Worm (Caenorhabditis elegans) whole organism, L1 larva: ENCODE data around the gene abcx-1.

Experiments
- Y116A8C.19 ChIP-seq: sonication (generic microtip); optimal IDR thresholded peaks from 2 replicates; lab custom pipeline; 2016; ENCODE audit warnings: missing compliant biosample characterization, missing genetic modification characterization, borderline replicate concordance
- ama-1 ChIP-seq: fragments of 150-350 bp; optimal IDR thresholded peaks from 2 replicates; lab custom pipeline; 2014
- blmp-1 ChIP-seq: fragments of 150-350 bp; optimal IDR thresholded peaks from 2 replicates; lab custom pipeline; 2014; ENCODE audit warnings: missing biosample characterization, missing genetic modification characterization
- ceh-88 ChIP-seq: fragments of 200-800 bp; sonication (Bioruptor generic); IDR thresholded peaks from 2 replicates; pipeline ENCODE4 v1.3.6; 2022; ENCODE audit warnings: missing genetic modification characterization, missing compliant biosample characterization
- dsc-1 ChIP-seq: sonication (generic microtip); optimal IDR thresholded peaks from 2 replicates; lab custom pipeline; 2016; ENCODE audit warnings: mild to moderate bottlenecking, missing genetic modification characterization, missing compliant biosample characterization
- efl-3 ChIP-seq: fragments of 200-800 bp; sonication (Bioruptor generic); optimal IDR thresholded peaks from 2 replicates; lab custom pipeline; 2018; ENCODE audit warnings: mild to moderate bottlenecking, missing genetic modification characterization, missing compliant biosample characterization
- egl-13 ChIP-seq: sonication (generic microtip); optimal IDR thresholded peaks from 2 replicates; lab custom pipeline; 2016; ENCODE audit warnings: missing genotype, missing genetic modification reagents, missing genetic modification characterization, missing compliant biosample characterization
- elt-2 ChIP-seq: sonication (generic microtip); optimal IDR thresholded peaks from 2 replicates; lab custom pipeline; 2016; ENCODE audit warnings: missing genetic modification characterization, mild to moderate bottlenecking, inconsistent platforms, missing compliant biosample characterization, missing genetic modification reagents
- fkh-10 ChIP-seq: sonication (generic microtip); optimal IDR thresholded peaks from 2 replicates; lab custom pipeline; 2017; ENCODE audit warnings: missing biosample characterization, missing genetic modification reagents, missing genetic modification characterization
- fkh-4 ChIP-seq: sonication (generic microtip); optimal IDR thresholded peaks from 2 replicates; lab custom pipeline; 2016; ENCODE audit warnings: missing compliant biosample characterization, missing genetic modification characterization, borderline replicate concordance
- fkh-8 ChIP-seq: sonication (generic microtip); optimal IDR thresholded peaks from 2 replicates; lab custom pipeline; 2016; ENCODE audit warnings: mild to moderate bottlenecking, missing genetic modification characterization, missing compliant biosample characterization
- fos-1 ChIP-seq: fragments of 150-350 bp; optimal IDR thresholded peaks from 2 replicates; lab custom pipeline; 2014; ENCODE audit warnings: missing biosample characterization, missing genetic modification characterization
- hpl-2 ChIP-seq: fragments of 150-350 bp; optimal IDR thresholded peaks from 2 replicates; lab custom pipeline; 2014; ENCODE audit warnings: missing biosample characterization, missing genetic modification reagents, missing genetic modification characterization
- irx-1 ChIP-seq: sonication (generic microtip); optimal IDR thresholded peaks from 2 replicates; lab custom pipeline; 2016; ENCODE audit warnings: missing genetic modification characterization, missing compliant biosample characterization
- jun-1 ChIP-seq: fragments of 150-350 bp; optimal IDR thresholded peaks from 2 replicates; lab custom pipeline; 2014; ENCODE audit warnings: missing biosample characterization, missing genetic modification reagents, missing genetic modification characterization
- lin-13 ChIP-seq: fragments of 150-350 bp; optimal IDR thresholded peaks from 2 replicates; lab custom pipeline; 2014; ENCODE audit warnings: missing biosample characterization, missing genetic modification reagents, missing genetic modification characterization
- lin-14 ChIP-seq: fragments of 200-800 bp; sonication (Bioruptor generic); optimal IDR thresholded peaks from 2 replicates; lab custom pipeline; 2018; ENCODE audit warnings: mild to moderate bottlenecking, missing genetic modification characterization, moderate library complexity, missing compliant biosample characterization
- lsy-2 ChIP-seq, 2 experiments: fragments of 150-350 bp; optimal IDR thresholded peaks; 2 replicates each; lab custom pipeline; 2014; ENCODE audit warnings: missing biosample characterization in 2 of 2, missing genetic modification characterization in 2 of 2
- mab-9 ChIP-seq: fragments of 200-800 bp; sonication (Bioruptor generic); IDR thresholded peaks from 2 replicates; pipeline ENCODE4 v1.3.6; 2022; ENCODE audit warnings: missing genetic modification reagents, missing genetic modification characterization, missing compliant biosample characterization
- mdl-1 ChIP-seq, 2 experiments: fragments of 150-350 bp; optimal IDR thresholded peaks; 2 replicates each; lab custom pipeline; 2014 to 2017; ENCODE audit warnings: missing biosample characterization in 2 of 2, missing genetic modification characterization in 2 of 2, inconsistent platforms in 1 of 2
- nhr-237 ChIP-seq: fragments of 150-350 bp; optimal IDR thresholded peaks from 2 replicates; lab custom pipeline; 2014; ENCODE audit warnings: missing biosample characterization, missing genetic modification characterization
- nhr-71 ChIP-seq: sonication (generic microtip); optimal IDR thresholded peaks from 2 replicates; lab custom pipeline; 2016; ENCODE audit warnings: mild to moderate bottlenecking, missing genetic modification characterization, moderate library complexity, missing compliant biosample characterization
- nhr-76 ChIP-seq: sonication (generic microtip); optimal IDR thresholded peaks from 2 replicates; lab custom pipeline; 2017; ENCODE audit warnings: missing biosample characterization, missing genetic modification characterization
- nhr-84 ChIP-seq: sonication (generic microtip); optimal IDR thresholded peaks from 2 replicates; lab custom pipeline; 2017; ENCODE audit warnings: missing biosample characterization, missing genetic modification characterization
- nhr-85 ChIP-seq: sonication (generic microtip); peaks from one replicate; lab custom pipeline; 2016; ENCODE audit warnings: missing genetic modification characterization, inconsistent platforms, missing compliant biosample characterization
- pag-3 ChIP-seq: sonication (generic microtip); optimal IDR thresholded peaks from 2 replicates; lab custom pipeline; 2017; ENCODE audit warnings: missing genetic modification characterization, mild to moderate bottlenecking, missing compliant biosample characterization, antibody characterized with exemption, borderline replicate concordance; ENCODE audit not compliant: insufficient read depth
- rnt-1 ChIP-seq: sonication (generic microtip); optimal IDR thresholded peaks from 2 replicates; lab custom pipeline; 2016; ENCODE audit warnings: mild to moderate bottlenecking, missing genetic modification characterization, moderate library complexity, missing compliant biosample characterization
- skn-1 ChIP-seq: fragments of 150-350 bp; optimal IDR thresholded peaks from 2 replicates; lab custom pipeline; 2014; ENCODE audit warnings: missing biosample characterization, missing genetic modification characterization
- snpc-4 ChIP-seq: fragments of 150-350 bp; optimal IDR thresholded peaks from 2 replicates; lab custom pipeline; 2014; ENCODE audit warnings: missing biosample characterization, missing genetic modification characterization
- tbx-2 ChIP-seq: sonication (generic microtip); optimal IDR thresholded peaks from 2 replicates; lab custom pipeline; 2016; ENCODE audit warnings: missing genetic modification characterization, missing compliant biosample characterization
- unc-62 ChIP-seq: fragments of 150-350 bp; optimal IDR thresholded peaks from 2 replicates; lab custom pipeline; 2014; ENCODE audit warnings: missing biosample characterization, missing genetic modification reagents, missing genetic modification characterization
- unc-86 ChIP-seq: sonication (generic microtip); optimal IDR thresholded peaks from 2 replicates; lab custom pipeline; 2016; ENCODE audit warnings: missing genetic modification characterization, missing compliant biosample characterization
- zip-4 ChIP-seq: fragments of 200-800 bp; sonication (Bioruptor generic); optimal IDR thresholded peaks from 2 replicates; lab custom pipeline; 2018; ENCODE audit warnings: mild to moderate bottlenecking, missing genetic modification characterization, moderate library complexity, missing compliant biosample characterization
- ztf-4 ChIP-seq: fragments of 150-350 bp; optimal IDR thresholded peaks from 2 replicates; lab custom pipeline; 2014; ENCODE audit warnings: missing biosample characterization, missing genetic modification characterization

Gene abcx-1

DNA sequence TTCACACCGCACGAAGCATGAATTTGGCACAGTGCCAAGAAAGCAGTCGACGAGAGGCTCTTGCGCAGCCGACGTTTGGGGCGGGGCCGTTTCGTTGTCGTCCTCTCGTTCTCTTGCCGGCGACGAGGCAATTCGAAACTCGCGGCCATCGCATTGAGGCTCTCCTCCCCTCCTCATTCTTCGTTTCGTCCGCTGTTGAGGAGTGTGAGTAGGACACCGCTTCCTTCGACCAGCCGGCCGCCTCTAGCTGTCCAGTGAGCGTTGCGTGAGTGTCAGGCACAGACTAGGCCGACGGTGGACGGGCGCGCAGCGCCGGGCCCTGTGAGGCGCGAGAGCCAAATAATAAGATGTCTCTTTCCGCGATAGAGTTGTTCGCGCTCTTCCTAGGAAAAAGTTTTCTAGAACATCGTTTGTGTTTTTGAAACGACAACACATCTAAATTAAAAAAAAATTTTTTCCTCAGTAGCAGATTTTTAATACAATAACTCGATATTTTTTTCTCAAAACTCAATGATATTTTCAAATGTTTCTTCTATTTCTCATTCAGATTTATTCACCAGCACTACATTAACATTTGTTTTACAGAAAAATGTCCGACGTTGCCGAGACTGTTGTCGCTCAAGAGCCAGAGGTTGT is 40.0 kb upstream of the abcx-1 start, which contains the start of the genes T28D9.11 and T28D9.1 (continued):
- TF ChIP-seq tbx-2 (tag; lab: Kevin White, UChicago): peak; percentile 18
- peak; percentile 58 for TF ChIP-seq rnt-1
- no peak for TF ChIP-seq fos-1 (tag; lab: Kevin White, UChicago)
- no peak for TF ChIP-seq pag-3 (tag; lab: Kevin White, UChicago)
- no peak for TF ChIP-seq ceh-88 (GFP tag; lab: Robert Waterston, UW)
- TF ChIP-seq snpc-4 (tag; lab: Kevin White, UChicago): peak; percentile 80
- TF ChIP-seq ama-1 (lab: Kevin White, UChicago): peak; percentile 59
- no peak for TF ChIP-seq efl-3 (GFP tag; lab: Kevin White, UChicago)
- TF ChIP-seq zip-4 (GFP tag; lab: Kevin White, UChicago): no peak
- TF ChIP-seq nhr-76 (tag; lab: Kevin White, UChicago): no peak
- TF ChIP-seq fkh-8 (tag; lab: Kevin White, UChicago): peak; percentile 87
- no peak for TF ChIP-seq Y116A8C.19 (tag; lab: Kevin White, UChicago)
- TF ChIP-seq dsc-1: peak; percentile 18
- no peak for TF ChIP-seq jun-1
- TF ChIP-seq irx-1 (tag; lab: Kevin White, UChicago): no peak
- TF ChIP-seq lsy-2 (tag; optimal IDR thresholded peaks at IDR 0.05; lab: Kevin White, UChicago): peak; percentile 46 to 71
- TF ChIP-seq egl-13 (tag; lab: Kevin White, UChicago): peak; percentile 26
- TF ChIP-seq, all 84 proteins: peak for 30

DNA sequence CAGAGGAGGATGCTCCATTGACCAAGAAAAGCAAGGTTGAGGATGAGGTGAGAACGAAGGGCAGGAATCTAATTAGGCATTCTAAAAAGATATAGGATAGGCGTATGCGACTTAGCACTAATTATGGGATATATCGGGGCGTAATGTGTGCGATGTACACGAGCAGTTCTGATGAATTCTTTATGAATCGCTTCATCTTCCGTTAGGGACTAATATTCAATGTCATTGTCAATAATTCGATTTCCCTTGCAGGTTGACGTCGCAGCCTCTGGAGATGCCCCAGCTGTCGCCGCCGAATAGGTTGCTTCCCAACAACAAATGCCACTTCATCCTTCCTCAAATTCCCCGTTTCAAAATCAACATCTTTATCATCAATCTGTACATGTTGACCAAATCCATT is 38.8 kb upstream of the abcx-1 start:
- TF ChIP-seq mdl-1 (tag; optimal IDR thresholded peaks at IDR 0.05; lab: Kevin White, UChicago): no peak
- no peak for TF ChIP-seq jun-1

DNA sequence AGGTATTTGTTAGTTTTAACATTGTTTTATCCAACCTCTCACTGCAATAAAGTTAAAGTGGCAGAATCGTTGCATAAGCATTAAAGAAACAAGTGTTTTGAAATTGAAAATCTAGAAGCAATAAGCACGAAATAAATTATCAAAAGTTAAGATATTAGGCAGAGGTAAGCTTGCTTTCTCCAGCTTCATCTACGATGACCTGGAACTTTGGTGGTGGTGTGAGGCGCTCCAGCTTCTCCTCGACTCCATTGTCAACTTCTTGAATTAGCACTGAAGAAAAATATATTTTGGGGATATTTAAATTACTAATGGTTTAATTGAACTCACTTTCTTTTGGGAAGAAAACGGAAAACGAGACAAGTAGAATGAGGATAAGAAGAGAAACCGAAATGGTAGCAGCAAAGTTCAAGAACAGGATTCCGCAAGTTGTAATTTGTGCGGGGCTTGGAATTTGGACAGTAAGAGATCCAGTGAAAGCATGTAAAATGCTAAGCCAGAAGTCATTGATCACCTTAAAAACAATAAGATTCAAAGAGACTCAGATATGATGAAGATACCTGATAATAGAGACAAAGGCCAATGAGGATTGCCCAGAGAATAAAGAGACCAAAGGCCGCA is 38.1 kb upstream of the abcx-1 start:
- TF ChIP-seq ztf-4 (tag; lab: Kevin White, UChicago): peak; percentile 14
- TF ChIP-seq blmp-1 (tag; lab: Kevin White, UChicago): peak; percentile 2
- TF ChIP-seq hpl-2 (GFP tag; lab: Kevin White, UChicago): no peak
- no peak for TF ChIP-seq unc-62 (GFP tag; lab: Kevin White, UChicago)

DNA sequence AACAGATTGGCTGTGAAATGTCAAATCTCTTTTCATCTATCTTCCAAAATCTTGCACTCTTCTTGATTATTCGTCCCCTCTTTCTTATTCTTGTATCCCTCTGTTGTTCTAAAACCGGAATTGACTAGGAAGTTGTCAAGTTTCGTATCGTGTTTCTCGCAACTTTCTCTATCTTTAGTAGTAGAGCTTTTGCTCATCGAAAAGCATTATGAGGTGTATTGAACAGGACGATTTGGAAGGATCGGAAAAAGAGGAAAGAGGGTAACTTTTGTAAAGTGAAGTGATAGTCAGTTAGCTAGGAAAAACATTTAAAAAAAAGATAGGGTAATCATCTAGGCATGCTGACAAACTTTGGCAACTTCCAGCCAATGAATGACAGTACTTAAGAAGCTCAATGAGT is 35.5 kb upstream of the abcx-1 start:
- TF ChIP-seq elt-2 (tag; lab: Kevin White, UChicago): no peak
- TF ChIP-seq unc-86 (tag; lab: Kevin White, UChicago): no peak

DNA sequence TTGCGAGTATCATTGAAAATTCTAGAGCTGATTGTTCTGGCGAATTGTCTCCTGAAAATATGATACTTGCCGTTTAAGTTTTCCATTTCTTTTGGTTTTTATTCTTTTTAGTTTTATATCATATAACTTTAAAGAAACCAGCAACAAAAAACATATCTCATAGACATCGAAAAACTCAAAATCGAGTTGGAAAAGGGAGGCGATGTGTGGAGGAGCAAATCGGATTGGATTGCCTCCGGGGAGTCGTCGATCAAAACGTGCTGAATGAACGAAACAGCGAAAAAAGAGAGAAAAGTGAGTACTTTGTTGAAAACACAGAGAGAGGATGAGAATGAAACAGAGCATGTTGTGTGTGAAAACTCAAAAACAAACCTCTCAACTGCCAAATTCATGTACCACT is 34.8 kb upstream of the abcx-1 start:
- TF ChIP-seq lin-14 (GFP tag; lab: Kevin White, UChicago) (peak; percentile 58), jun-1 (no peak), nhr-84 (tag; lab: Kevin White, UChicago) (no peak)

DNA sequence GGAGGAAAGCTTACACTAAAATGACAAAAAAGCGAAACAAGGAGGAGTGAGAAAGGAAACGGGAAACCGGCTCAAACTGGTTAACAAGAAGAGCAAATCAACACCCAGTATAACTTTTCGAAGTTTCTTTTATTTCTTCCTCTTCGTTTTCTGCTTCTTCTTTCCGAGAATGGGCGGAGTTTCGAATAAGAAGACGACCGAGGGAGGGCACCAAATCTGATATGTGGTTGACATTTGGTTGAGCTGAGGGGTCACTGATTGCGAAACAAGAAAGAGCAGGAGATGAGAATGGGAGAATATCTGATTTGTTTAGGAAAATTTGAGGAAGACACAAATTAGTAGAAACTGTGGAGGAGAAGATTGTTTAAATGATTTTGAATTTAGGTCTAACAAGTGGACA is 33.4 kb upstream of the abcx-1 start:
- TF ChIP-seq dsc-1 (no peak), lin-14 (GFP tag; lab: Kevin White, UChicago) (peak; percentile 59), fkh-10 (peak; percentile 44)

DNA sequence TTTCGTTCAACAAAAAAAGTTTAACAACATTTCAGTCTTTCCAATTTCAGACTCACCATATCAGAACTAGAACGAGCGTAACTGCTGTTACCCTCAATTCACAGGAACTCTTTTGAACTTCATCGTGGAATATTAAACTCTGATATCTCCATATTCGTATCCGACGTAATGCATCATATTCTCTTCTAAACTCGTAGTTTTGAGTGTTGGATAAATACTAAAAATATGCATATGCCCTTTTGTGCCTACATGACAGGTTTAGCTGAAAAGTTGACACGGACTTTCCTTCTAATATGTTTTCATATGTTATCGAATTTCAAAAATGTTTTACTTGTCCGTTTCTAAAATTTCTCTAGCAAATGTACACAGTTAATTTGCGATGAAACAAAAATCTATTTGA is 32.9 kb upstream of the abcx-1 start, which contains the start of gene twk-49:
Gene twk-49, minus strand, starts transcription at position 101 of the 400 bp plus-strand sequence.
- no peak for TF ChIP-seq nhr-76 (tag; lab: Kevin White, UChicago)
- no peak for TF ChIP-seq nhr-85
- no peak for TF ChIP-seq skn-1 (tag; lab: Kevin White, UChicago)
- TF ChIP-seq fos-1 (tag; lab: Kevin White, UChicago): no peak
- no peak for TF ChIP-seq nhr-237 (tag; lab: Kevin White, UChicago)
- TF ChIP-seq nhr-71: no peak
- TF ChIP-seq lin-13 (GFP tag; lab: Kevin White, UChicago): no peak
- TF ChIP-seq dsc-1: no peak
- no peak for TF ChIP-seq jun-1
- TF ChIP-seq fkh-4 (tag; lab: Kevin White, UChicago): no peak
- TF ChIP-seq Y116A8C.19 (tag; lab: Kevin White, UChicago): no peak
- no peak for TF ChIP-seq mab-9 (GFP tag; lab: Robert Waterston, UW)
- no peak for TF ChIP-seq mdl-1 (tag; optimal IDR thresholded peaks at IDR 0.05; lab: Kevin White, UChicago)
